Worm (Caenorhabditis elegans): ENCODE results near the gene K04C2.7.

DNA sequence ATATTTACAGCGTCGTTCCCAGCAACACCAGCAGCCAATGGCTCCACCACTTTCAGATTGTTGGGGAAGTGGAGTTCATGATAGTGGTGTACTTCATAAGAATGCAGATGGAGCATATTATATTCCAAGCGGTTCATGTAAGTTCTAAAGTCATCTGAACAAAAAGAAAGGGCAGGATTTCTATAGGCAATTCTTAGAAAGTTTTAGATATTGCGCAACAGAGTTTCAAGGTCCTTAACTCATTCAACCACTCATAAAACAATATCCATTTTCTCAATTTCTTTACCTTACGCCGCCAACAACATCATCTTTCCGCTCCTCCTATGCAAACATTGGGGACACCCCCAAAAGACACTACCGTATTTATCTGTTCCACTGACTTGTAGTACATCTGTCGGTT is 49.6 kb upstream of the K04C2.7 start:
- no peak for TF ChIP-seq ces-1 (GFP tag; optimal IDR thresholded peaks at IDR 0.05)
- no peak for TF ChIP-seq nhr-42 (GFP tag; IDR thresholded peaks at IDR 0.05)
- TF ChIP-seq lsy-2 (tag; optimal IDR thresholded peaks at IDR 0.05), result no peak
- no peak for TF ChIP-seq lin-13 (GFP tag; optimal IDR thresholded peaks at IDR 0.05)
- no peak for TF ChIP-seq nhr-25 (tag; optimal IDR thresholded peaks at IDR 0.05; ENCODE audit: borderline replicate concordance, insufficient read depth)
- TF ChIP-seq unc-130 (GFP tag; optimal IDR thresholded peaks at IDR 0.05), result no peak
- TF ChIP-seq daf-12 (tag; optimal IDR thresholded peaks at IDR 0.05), result no peak
- TF ChIP-seq snpc-1.2 (GFP tag; IDR thresholded peaks at IDR 0.05), result no peak
- no peak for TF ChIP-seq pha-4 (GFP tag; IDR thresholded peaks at IDR 0.05)
- TF ChIP-seq pha-4 (tag; optimal IDR thresholded peaks at IDR 0.05), result no peak
- no peak for TF ChIP-seq fos-1 (tag; optimal IDR thresholded peaks at IDR 0.05)
- no peak for TF ChIP-seq unc-39 (tag; optimal IDR thresholded peaks at IDR 0.05)
- TF ChIP-seq nhr-237 (tag; optimal IDR thresholded peaks at IDR 0.05), result no peak
- TF ChIP-seq dmd-8 (GFP tag; IDR thresholded peaks at IDR 0.05), result no peak
- no peak for TF ChIP-seq lin-15B (tag; optimal IDR thresholded peaks at IDR 0.05)
